Worm (Caenorhabditis elegans) whole organism, young adult: ENCODE results near the gene C30G4.4.

Source experiments
- B0336.3 ChIP-seq: fragments of 200-800 bp; sonication (Bioruptor generic); IDR thresholded peaks from 2 replicates; pipeline ENCODE4 v1.3.6; 2022; ENCODE audit warnings: missing genetic modification characterization, missing compliant biosample characterization
- C17E4.6 ChIP-seq: fragments of 200-800 bp; sonication (Bioruptor generic); IDR thresholded peaks from 2 replicates; pipeline ENCODE4 v1.3.6; 2022; ENCODE audit warnings: missing genetic modification reagents, missing genetic modification characterization, missing compliant biosample characterization
- D2030.7 ChIP-seq: fragments of 200-800 bp; sonication (Bioruptor generic); IDR thresholded peaks from 2 replicates; pipeline ENCODE4 v1.3.6; 2022; ENCODE audit warnings: missing genetic modification reagents, missing genetic modification characterization, missing compliant biosample characterization
- F10E7.11 ChIP-seq: sonication (generic microtip); optimal IDR thresholded peaks from 2 replicates; lab custom pipeline; 2017; ENCODE audit warnings: mild to moderate bottlenecking, missing genetic modification characterization, moderate library complexity, missing compliant biosample characterization
- F22D6.2 ChIP-seq: sonication (generic microtip); optimal IDR thresholded peaks from 2 replicates; lab custom pipeline; 2016; ENCODE audit warnings: mild to moderate bottlenecking, missing genetic modification characterization, missing compliant biosample characterization
- F33H1.4 ChIP-seq: fragments of 200-800 bp; sonication (Bioruptor generic); IDR thresholded peaks from 2 replicates; pipeline ENCODE4 v1.3.6; 2022; ENCODE audit warnings: missing genetic modification reagents, missing genetic modification characterization, missing compliant biosample characterization
- F39B2.1 ChIP-seq: fragments of 200-800 bp; sonication (Bioruptor generic); IDR thresholded peaks from 2 replicates; pipeline ENCODE4 v1.3.6; 2022; ENCODE audit warnings: missing genetic modification reagents, missing genetic modification characterization, missing compliant biosample characterization
- K11D2.4 ChIP-seq: fragments of 200-800 bp; sonication (Bioruptor generic); IDR thresholded peaks from 2 replicates; pipeline ENCODE4 v1.3.6; 2022; ENCODE audit warnings: missing genetic modification reagents, missing genetic modification characterization, missing compliant biosample characterization
- Y67H2A.10 ChIP-seq: fragments of 200-800 bp; sonication (Bioruptor generic); conservative IDR thresholded peaks from 2 replicates; pipeline ENCODE4 v1.3.6; 2022; ENCODE audit warnings: missing genetic modification reagents, missing genetic modification characterization, missing compliant biosample characterization
- ama-1 ChIP-seq, 3 experiments: fragments of 150-350 bp in 1 of 3; sonication (generic microtip) in 2 of 3; optimal IDR thresholded peaks; 2 replicates each; lab custom pipeline; 2014 to 2018; ENCODE audit warnings: missing biosample characterization in 2 of 3, missing genetic modification characterization in 2 of 3, missing genetic modification reagents in 2 of 3
- aptf-2 ChIP-seq: fragments of 200-800 bp; sonication (Bioruptor generic); conservative IDR thresholded peaks from 2 replicates; pipeline ENCODE4 v1.3.6; 2022; ENCODE audit warnings: missing genetic modification reagents, missing genetic modification characterization, missing compliant biosample characterization
- atf-7 ChIP-seq: sonication (generic microtip); optimal IDR thresholded peaks from 2 replicates; lab custom pipeline; 2017; ENCODE audit warnings: mild to moderate bottlenecking, missing genetic modification characterization, missing compliant biosample characterization
- athp-1 ChIP-seq: sonication (generic microtip); optimal IDR thresholded peaks from 2 replicates; lab custom pipeline; 2017; ENCODE audit warnings: mild to moderate bottlenecking, missing genetic modification characterization, missing compliant biosample characterization
- ccch-3 ChIP-seq: fragments of 200-800 bp; sonication (Bioruptor generic); optimal IDR thresholded peaks from 2 replicates; lab custom pipeline; 2018; ENCODE audit warnings: mild to moderate bottlenecking, missing genetic modification characterization, missing compliant biosample characterization
- die-1 ChIP-seq: sonication (generic microtip); optimal IDR thresholded peaks from 2 replicates; lab custom pipeline; 2016; ENCODE audit warnings: missing genotype, mild to moderate bottlenecking, missing genetic modification characterization, missing compliant biosample characterization
- dpff-1 ChIP-seq: sonication (generic microtip); optimal IDR thresholded peaks from 2 replicates; lab custom pipeline; 2017; ENCODE audit warnings: mild to moderate bottlenecking, missing genetic modification characterization, missing compliant biosample characterization
- ekl-4 ChIP-seq: fragments of 200-800 bp; sonication (Bioruptor generic); IDR thresholded peaks from 2 replicates; pipeline ENCODE4 v1.3.6; 2022; ENCODE audit warnings: missing genetic modification reagents, missing genetic modification characterization, missing compliant biosample characterization
- hlh-12 ChIP-seq: sonication (generic microtip); optimal IDR thresholded peaks from 2 replicates; lab custom pipeline; 2016; ENCODE audit warnings: missing genetic modification characterization, missing compliant biosample characterization
- hmg-1.2 ChIP-seq: fragments of 200-800 bp; sonication (Bioruptor generic); IDR thresholded peaks from 2 replicates; pipeline ENCODE4 v1.3.6; 2022; ENCODE audit warnings: missing genetic modification reagents, missing genetic modification characterization, missing compliant biosample characterization
- hrde-1 ChIP-seq: sonication (generic microtip); optimal IDR thresholded peaks from 2 replicates; lab custom pipeline; 2016; ENCODE audit warnings: missing genetic modification characterization, mild to moderate bottlenecking, missing compliant biosample characterization, moderate library complexity, missing genotype, missing genetic modification reagents, borderline replicate concordance
- lag-1 ChIP-seq: fragments of 200-800 bp; sonication (Bioruptor generic); IDR thresholded peaks from 2 replicates; pipeline ENCODE4 v1.3.6; 2022; ENCODE audit warnings: missing genetic modification reagents, missing genetic modification characterization, missing compliant biosample characterization
- lin-26 ChIP-seq: fragments of 200-800 bp; sonication (Bioruptor generic); IDR thresholded peaks from 2 replicates; pipeline ENCODE4 v1.3.6; 2022; ENCODE audit warnings: missing genetic modification reagents, missing genetic modification characterization, missing compliant biosample characterization
- lin-54 ChIP-seq: fragments of 200-800 bp; sonication (Bioruptor generic); optimal IDR thresholded peaks from 2 replicates; lab custom pipeline; 2018; ENCODE audit warnings: mild to moderate bottlenecking, missing genetic modification characterization, missing compliant biosample characterization
- lsl-1 ChIP-seq: fragments of 200-800 bp; sonication (Bioruptor generic); optimal IDR thresholded peaks from 2 replicates; lab custom pipeline; 2018; ENCODE audit warnings: mild to moderate bottlenecking, missing genetic modification characterization, moderate library complexity, missing compliant biosample characterization
- madf-10 ChIP-seq: sonication (generic microtip); optimal IDR thresholded peaks from 2 replicates; lab custom pipeline; 2016; ENCODE audit warnings: mild to moderate bottlenecking, missing genetic modification characterization, missing compliant biosample characterization
- madf-3 ChIP-seq: fragments of 200-800 bp; sonication (Bioruptor generic); IDR thresholded peaks from 2 replicates; pipeline ENCODE4 v1.3.6; 2022; ENCODE audit warnings: missing genetic modification reagents, missing genetic modification characterization, missing compliant biosample characterization
- madf-8 ChIP-seq: fragments of 200-800 bp; sonication (Bioruptor generic); conservative IDR thresholded peaks from 2 replicates; pipeline ENCODE4 v1.3.6; 2022; ENCODE audit warnings: missing genetic modification reagents, missing genetic modification characterization, missing compliant biosample characterization
- mel-28 ChIP-seq: sonication (generic microtip); optimal IDR thresholded peaks from 2 replicates; lab custom pipeline; 2016; ENCODE audit warnings: borderline replicate concordance, mild to moderate bottlenecking, missing genetic modification characterization, missing compliant biosample characterization
- nfya-1 ChIP-seq: sonication (generic microtip); optimal IDR thresholded peaks from 2 replicates; lab custom pipeline; 2017; ENCODE audit warnings: antibody characterized with exemption, missing compliant biosample characterization, missing genetic modification characterization, borderline replicate concordance; ENCODE audit not compliant: insufficient read depth
- nfya-2 ChIP-seq: fragments of 200-800 bp; sonication (Bioruptor generic); IDR thresholded peaks from 2 replicates; pipeline ENCODE4 v1.3.6; 2022; ENCODE audit warnings: missing genetic modification reagents, missing genetic modification characterization, missing compliant biosample characterization
- nhr-120 ChIP-seq: fragments of 200-800 bp; sonication (Bioruptor generic); IDR thresholded peaks from 2 replicates; pipeline ENCODE4 v1.3.6; 2022; ENCODE audit warnings: missing genetic modification characterization, missing compliant biosample characterization
- nhr-179 ChIP-seq: sonication (generic microtip); optimal IDR thresholded peaks from 2 replicates; lab custom pipeline; 2016; ENCODE audit warnings: mild to moderate bottlenecking, missing genetic modification characterization, missing compliant biosample characterization
- nhr-80 ChIP-seq: sonication (generic microtip); optimal IDR thresholded peaks from 2 replicates; lab custom pipeline; 2016; ENCODE audit warnings: missing genetic modification characterization, missing compliant biosample characterization
- pbrm-1 ChIP-seq: fragments of 200-800 bp; sonication (Bioruptor generic); IDR thresholded peaks from 2 replicates; pipeline ENCODE4 v1.3.6; 2022; ENCODE audit warnings: missing genetic modification reagents, missing genetic modification characterization, missing compliant biosample characterization
- repo-1 ChIP-seq: sonication (generic microtip); optimal IDR thresholded peaks from 2 replicates; lab custom pipeline; 2017; ENCODE audit warnings: mild to moderate bottlenecking, missing genetic modification characterization, missing compliant biosample characterization
- rpc-1 ChIP-seq, 2 experiments: fragments of 150-350 bp in 1 of 2; sonication (generic microtip) in 1 of 2; optimal IDR thresholded peaks; 2 replicates each; lab custom pipeline; 2014 to 2018; ENCODE audit warnings: missing biosample characterization in 1 of 2, missing genetic modification characterization in 1 of 2, missing genetic modification reagents in 1 of 2, missing genotype in 1 of 2
- snpc-4 ChIP-seq, 5 experiments: fragments of 150-350 bp in 1 of 5; sonication (generic microtip) in 4 of 5; optimal IDR thresholded peaks; 2 replicates each; lab custom pipeline; 2014 to 2018; ENCODE audit warnings: missing genetic modification characterization in 5 of 5, missing biosample characterization in 3 of 5, antibody characterized with exemption in 2 of 5, mild to moderate bottlenecking in 2 of 5, missing compliant biosample characterization in 2 of 5, missing genotype in 2 of 5, moderate library complexity in 2 of 5, missing genetic modification reagents in 1 of 5
- tbp1 ChIP-seq: fragments of 200-800 bp; sonication (Bioruptor generic); optimal IDR thresholded peaks from 2 replicates; lab custom pipeline; 2018; ENCODE audit warnings: mild to moderate bottlenecking, missing genetic modification characterization, missing compliant biosample characterization
- unc-130 ChIP-seq: sonication (generic microtip); optimal IDR thresholded peaks from 2 replicates; lab custom pipeline; 2016; ENCODE audit warnings: missing genetic modification reagents, missing genetic modification characterization, missing compliant biosample characterization
- ztf-18 ChIP-seq: sonication (generic microtip); optimal IDR thresholded peaks from 2 replicates; lab custom pipeline; 2016; ENCODE audit warnings: missing genotype, mild to moderate bottlenecking, missing genetic modification characterization, missing compliant biosample characterization
- ztf-26 ChIP-seq: sonication (generic microtip); optimal IDR thresholded peaks from 2 replicates; lab custom pipeline; 2017; ENCODE audit warnings: missing genetic modification characterization, missing compliant biosample characterization
- ztf-6 ChIP-seq: fragments of 200-800 bp; sonication (Bioruptor generic); IDR thresholded peaks from 2 replicates; pipeline ENCODE4 v1.3.6; 2022; ENCODE audit warnings: missing genetic modification reagents, missing genetic modification characterization, missing compliant biosample characterization

Gene C30G4.4

ce11 chrX:17092416-17092815, 20.4 kb upstream of the C30G4.4 start, which contains the start of gene sod-3:
Gene sod-3 (plus strand): TSS chrX:17092753.
- TF ChIP-seq tbp1 (GFP tag; lab: Kevin White, UChicago) = no peak
- TF ChIP-seq nhr-120 (GFP tag; lab: Robert Waterston, UW) = no peak
- no peak for TF ChIP-seq madf-10
- no peak for TF ChIP-seq madf-8 (GFP tag; lab: Robert Waterston, UW)
- no peak for TF ChIP-seq die-1 (tag; lab: Kevin White, UChicago)
- no peak for TF ChIP-seq hrde-1
- TF ChIP-seq F33H1.4 (GFP tag; lab: Robert Waterston, UW) = no peak
- TF ChIP-seq K11D2.4 = no peak
- no peak for TF ChIP-seq ama-1 (optimal IDR thresholded peaks at IDR 0.05; lab: Kevin White, UChicago)
- TF ChIP-seq ama-1 (GFP tag; optimal IDR thresholded peaks at IDR 0.05; lab: Kevin White, UChicago) = no peak
- TF ChIP-seq mel-28 (tag; lab: Kevin White, UChicago) = no peak
- no peak for TF ChIP-seq lsl-1
- no peak for TF ChIP-seq F39B2.1
- no peak for TF ChIP-seq nhr-179
- TF ChIP-seq rpc-1 (optimal IDR thresholded peaks at IDR 0.05; lab: Kevin White, UChicago) = no peak
- no peak for TF ChIP-seq rpc-1 (tag; optimal IDR thresholded peaks at IDR 0.05; lab: Kevin White, UChicago)
- no peak for TF ChIP-seq hmg-1.2 (GFP tag; lab: Robert Waterston, UW)
- TF ChIP-seq ekl-4 (GFP tag; lab: Robert Waterston, UW) = no peak
- TF ChIP-seq ztf-6 (GFP tag; lab: Robert Waterston, UW) = no peak

ce11 chrX:17080635-17081376, 8.8 kb upstream of the C30G4.4 start, which contains the start of the genes irld-23 and C08A9.10:
Gene irld-23 (minus strand): TSS chrX:17080685.
Gene C08A9.10 (plus strand): TSS chrX:17081179.
- TF ChIP-seq nfya-2 (GFP tag; lab: Robert Waterston, UW) (no peak), madf-3 (GFP tag; lab: Robert Waterston, UW) (no peak), lin-54 (no peak), B0336.3 (GFP tag; lab: Robert Waterston, UW) (no peak), nhr-120 (GFP tag; lab: Robert Waterston, UW) (no peak), D2030.7 (GFP tag; lab: Robert Waterston, UW) (no peak), aptf-2 (no peak), repo-1 (no peak), F10E7.11 (tag; lab: Kevin White, UChicago) (no peak), dpff-1 (tag; lab: Kevin White, UChicago) (no peak), ccch-3 (GFP tag; lab: Kevin White, UChicago) (no peak), ztf-26 (tag; lab: Kevin White, UChicago) (no peak), snpc-4 (GFP tag; optimal IDR thresholded peaks at IDR 0.05; lab: Kevin White, UChicago) (no peak), snpc-4 (tag; optimal IDR thresholded peaks at IDR 0.05; lab: Kevin White, UChicago) (no peak), hlh-12 (tag; lab: Kevin White, UChicago) (no peak), pbrm-1 (no peak), nhr-80 (tag; lab: Kevin White, UChicago) (no peak), C17E4.6 (GFP tag; lab: Robert Waterston, UW) (no peak), athp-1 (no peak), F22D6.2 (tag; lab: Kevin White, UChicago) (no peak)
- TF ChIP-seq, all 124 proteins: peak for 0

- TF ChIP-seq Y67H2A.10 (GFP tag; lab: Robert Waterston, UW) = no peak
- no peak for TF ChIP-seq ama-1 (optimal IDR thresholded peaks at IDR 0.05; lab: Kevin White, UChicago)
- no peak for TF ChIP-seq ama-1 (GFP tag; optimal IDR thresholded peaks at IDR 0.05; lab: Kevin White, UChicago)
- TF ChIP-seq atf-7 (tag; lab: Kevin White, UChicago) = no peak
- no peak for TF ChIP-seq nhr-80 (tag; lab: Kevin White, UChicago)
- TF ChIP-seq unc-130 (GFP tag; lab: Kevin White, UChicago) = no peak
- no peak for TF ChIP-seq K11D2.4
- TF ChIP-seq nfya-1 (tag; lab: Kevin White, UChicago) = no peak
- no peak for TF ChIP-seq ztf-18 (tag; lab: Kevin White, UChicago)
- TF ChIP-seq F39B2.1 = no peak
- TF ChIP-seq lin-26 (GFP tag; lab: Robert Waterston, UW) = no peak
- TF ChIP-seq lag-1 = no peak
- TF ChIP-seq, all 124 proteins: peak for 0
Measured at ce11 chrX:17070495-17070894, 1.5 kb downstream of the C30G4.4 start.
